Fruit fly (Drosophila melanogaster) whole organism, embryonic: Measurements from ENCODE around the gene Egfrap.

Experiments
- Atf-2 ChIP-seq: fragments of 200-800 bp; sonication (Bioruptor generic); optimal IDR thresholded peaks from 2 replicates; lab custom pipeline; 2016; ENCODE audit warnings: missing biosample characterization, missing genetic modification characterization
- CG10979 ChIP-seq: fragments of 200-800 bp; sonication (Bioruptor generic); optimal IDR thresholded peaks from 2 replicates; lab custom pipeline; 2018; ENCODE audit warnings: missing biosample characterization, mild to moderate bottlenecking, missing genetic modification characterization, moderate library complexity
- CG11085 ChIP-seq: fragments of 200-800 bp; sonication (Bioruptor generic); IDR thresholded peaks from 2 replicates; pipeline ENCODE4 v1.3.6; 2022; ENCODE audit warnings: missing biosample characterization, missing genetic modification characterization
- CG18011 ChIP-seq: fragments of 200-800 bp; sonication (Bioruptor generic); optimal IDR thresholded peaks from 2 replicates; lab custom pipeline; 2017; ENCODE audit warnings: missing biosample characterization, missing genetic modification characterization, mild to moderate bottlenecking, moderate library complexity, missing genotype
- H15 ChIP-seq: fragments of 200-800 bp; sonication (Bioruptor generic); IDR thresholded peaks from 3 replicates; pipeline ENCODE4 v1.3.6; 2022; ENCODE audit warnings: missing biosample characterization, missing genetic modification characterization
- Med ChIP-seq: fragments of 200-800 bp; sonication (Bioruptor generic); peaks from one replicate; lab custom pipeline; 2016; ENCODE audit warnings: missing biosample characterization, missing genetic modification characterization, mild to moderate bottlenecking, inconsistent platforms, moderate library complexity
- Spps ChIP-seq: fragments of 200-800 bp; sonication (Bioruptor generic); optimal IDR thresholded peaks from 2 replicates; lab custom pipeline; 2018; ENCODE audit warnings: missing biosample characterization, mild to moderate bottlenecking, missing genetic modification characterization
- Vsx1 ChIP-seq: fragments of 200-800 bp; sonication (Bioruptor generic); optimal IDR thresholded peaks from 2 replicates; lab custom pipeline; 2017; ENCODE audit warnings: missing biosample characterization, mild to moderate bottlenecking, missing genetic modification characterization, missing genetic modification reagents
- br ChIP-seq: fragments of >200 bp; optimal IDR thresholded peaks from 2 replicates; lab custom pipeline; 2017
- luna ChIP-seq: fragments of 200-800 bp; sonication (Bioruptor generic); optimal IDR thresholded peaks from 2 replicates; lab custom pipeline; 2016; ENCODE audit warnings: missing biosample characterization, missing genetic modification characterization
- nerfin-2 ChIP-seq: fragments of 200-800 bp; sonication (Bioruptor generic); IDR thresholded peaks from 2 replicates; pipeline ENCODE4 v1.3.6; 2022; ENCODE audit warnings: missing biosample characterization, missing genetic modification characterization; ENCODE audit not compliant: partially characterized antibody

- TF ChIP-seq Spps (tag; lab: Kevin White, UChicago) (no peak), H15 (GFP tag; lab: Robert Waterston, UW) (no peak), Med (GFP tag; lab: Kevin White, UChicago) (no peak), CG10979 (no peak), CG18011 (GFP tag; lab: Kevin White, UChicago) (no peak), br (lab: Kevin White, UChicago) (no peak), Atf-2 (GFP tag; lab: Kevin White, UChicago) (no peak), nerfin-2 (no peak), CG11085 (no peak), luna (no peak), Vsx1 (GFP tag; lab: Kevin White, UChicago) (no peak)
These were observed 21.0 kb upstream of the Egfrap start for dm6 chr3L:5971440-5971839.
